Worm (Caenorhabditis elegans) whole organism, late embryonic: ENCODE data around the gene phg-1.

Experiments
- C08G9.2 ChIP-seq: sonication (generic microtip); optimal IDR thresholded peaks from 2 replicates; lab custom pipeline; 2016; ENCODE audit warnings: mild to moderate bottlenecking, missing genetic modification characterization, moderate library complexity, missing compliant biosample characterization
- F13H6.1 ChIP-seq: sonication (generic microtip); optimal IDR thresholded peaks from 2 replicates; lab custom pipeline; 2016; ENCODE audit warnings: missing genetic modification characterization, missing compliant biosample characterization
- K09A11.1 ChIP-seq: sonication (generic microtip); optimal IDR thresholded peaks from 2 replicates; lab custom pipeline; 2017; ENCODE audit warnings: antibody characterized with exemption, mild to moderate bottlenecking, missing genetic modification characterization, missing compliant biosample characterization; ENCODE audit not compliant: insufficient read depth
- T23F11.4 ChIP-seq: fragments of 200-800 bp; sonication (Bioruptor generic); optimal IDR thresholded peaks from 2 replicates; lab custom pipeline; 2018; ENCODE audit warnings: mild to moderate bottlenecking, missing genetic modification characterization, missing compliant biosample characterization
- ahr-1 ChIP-seq: sonication (generic microtip); optimal IDR thresholded peaks from 2 replicates; lab custom pipeline; 2016; ENCODE audit warnings: missing genetic modification characterization, missing compliant biosample characterization
- ceh-14 ChIP-seq: sonication (generic microtip); optimal IDR thresholded peaks from 2 replicates; lab custom pipeline; 2016; ENCODE audit warnings: missing genotype, missing genetic modification characterization, missing compliant biosample characterization
- ceh-18 ChIP-seq: sonication (generic microtip); optimal IDR thresholded peaks from 2 replicates; lab custom pipeline; 2016; ENCODE audit warnings: missing genetic modification characterization, missing compliant biosample characterization
- ceh-2 ChIP-seq: sonication (generic microtip); optimal IDR thresholded peaks from 2 replicates; lab custom pipeline; 2016; ENCODE audit warnings: missing genotype, missing genetic modification characterization, missing compliant biosample characterization
- ceh-22 ChIP-seq: sonication (generic microtip); optimal IDR thresholded peaks from 2 replicates; lab custom pipeline; 2017; ENCODE audit warnings: missing biosample characterization, missing genetic modification characterization
- ceh-30 ChIP-seq: fragments of 150-350 bp; optimal IDR thresholded peaks from 2 replicates; lab custom pipeline; 2014; ENCODE audit warnings: missing biosample characterization, missing genetic modification characterization
- ceh-31 ChIP-seq: sonication (generic microtip); optimal IDR thresholded peaks from 2 replicates; lab custom pipeline; 2016; ENCODE audit warnings: missing genetic modification characterization, missing compliant biosample characterization
- ceh-45 ChIP-seq: fragments of 200-800 bp; sonication (Bioruptor generic); IDR thresholded peaks from 2 replicates; pipeline ENCODE4 v1.3.6; 2022; ENCODE audit warnings: missing genetic modification reagents, missing genetic modification characterization, missing compliant biosample characterization
- ceh-48 ChIP-seq: sonication (generic microtip); optimal IDR thresholded peaks from 2 replicates; lab custom pipeline; 2016; ENCODE audit warnings: missing genetic modification characterization, inconsistent platforms, missing compliant biosample characterization
- ceh-6 ChIP-seq: fragments of 200-800 bp; sonication (Bioruptor generic); optimal IDR thresholded peaks from 2 replicates; lab custom pipeline; 2018; ENCODE audit warnings: mild to moderate bottlenecking, missing genetic modification characterization, missing compliant biosample characterization
- che-1 ChIP-seq: sonication (generic microtip); optimal IDR thresholded peaks from 2 replicates; lab custom pipeline; 2016; ENCODE audit warnings: mild to moderate bottlenecking, missing genetic modification characterization, missing compliant biosample characterization
- dve-1 ChIP-seq: sonication (generic microtip); optimal IDR thresholded peaks from 2 replicates; lab custom pipeline; 2017; ENCODE audit warnings: antibody characterized with exemption, mild to moderate bottlenecking, missing genetic modification characterization, missing compliant biosample characterization
- elt-2 ChIP-seq: sonication (generic microtip); optimal IDR thresholded peaks from 2 replicates; lab custom pipeline; 2016; ENCODE audit warnings: missing genetic modification reagents, missing genetic modification characterization, missing compliant biosample characterization
- elt-4 ChIP-seq: sonication (generic microtip); optimal IDR thresholded peaks from 2 replicates; lab custom pipeline; 2016; ENCODE audit warnings: missing genetic modification characterization, missing compliant biosample characterization
- ets-4 ChIP-seq: sonication (generic microtip); optimal IDR thresholded peaks from 2 replicates; lab custom pipeline; 2016; ENCODE audit warnings: missing genetic modification characterization, missing compliant biosample characterization
- fax-1 ChIP-seq: sonication (generic microtip); optimal IDR thresholded peaks from 2 replicates; lab custom pipeline; 2016; ENCODE audit warnings: missing genotype, missing genetic modification characterization, missing compliant biosample characterization
- fkh-6 ChIP-seq: sonication (generic microtip); optimal IDR thresholded peaks from 2 replicates; lab custom pipeline; 2016; ENCODE audit warnings: missing genetic modification characterization, missing compliant biosample characterization
- gmeb-2 ChIP-seq: sonication (generic microtip); optimal IDR thresholded peaks from 2 replicates; lab custom pipeline; 2016; ENCODE audit warnings: missing genetic modification characterization, inconsistent platforms, missing compliant biosample characterization
- hlh-13 ChIP-seq: fragments of 200-800 bp; sonication (Bioruptor generic); optimal IDR thresholded peaks from 2 replicates; lab custom pipeline; 2018; ENCODE audit warnings: mild to moderate bottlenecking, missing genetic modification characterization, missing compliant biosample characterization
- hlh-30 ChIP-seq: sonication (generic microtip); optimal IDR thresholded peaks from 2 replicates; lab custom pipeline; 2017; ENCODE audit warnings: antibody characterized with exemption, missing genetic modification characterization, missing compliant biosample characterization; ENCODE audit not compliant: insufficient read depth
- lin-11 ChIP-seq: fragments of 200-800 bp; sonication (Bioruptor generic); optimal IDR thresholded peaks from 2 replicates; lab custom pipeline; 2018; ENCODE audit warnings: mild to moderate bottlenecking, missing genetic modification characterization, missing compliant biosample characterization
- madf-2 ChIP-seq: sonication (generic microtip); optimal IDR thresholded peaks from 2 replicates; lab custom pipeline; 2017; ENCODE audit warnings: missing genetic modification characterization, missing compliant biosample characterization
- nfya-1 ChIP-seq: sonication (generic microtip); optimal IDR thresholded peaks from 2 replicates; lab custom pipeline; 2017; ENCODE audit warnings: missing genetic modification characterization, mild to moderate bottlenecking, missing compliant biosample characterization, antibody characterized with exemption, moderate library complexity
- npax-4 ChIP-seq: sonication (generic microtip); optimal IDR thresholded peaks from 2 replicates; lab custom pipeline; 2016; ENCODE audit warnings: missing genetic modification characterization, missing compliant biosample characterization
- odd-2 ChIP-seq: sonication (generic microtip); optimal IDR thresholded peaks from 2 replicates; lab custom pipeline; 2017; ENCODE audit warnings: antibody characterized with exemption, mild to moderate bottlenecking, missing genetic modification characterization, missing compliant biosample characterization
- pag-3 ChIP-seq: sonication (generic microtip); optimal IDR thresholded peaks from 2 replicates; lab custom pipeline; 2016; ENCODE audit warnings: missing compliant biosample characterization, missing genetic modification characterization, borderline replicate concordance
- pat-9 ChIP-seq: fragments of 200-800 bp; sonication (Bioruptor generic); optimal IDR thresholded peaks from 2 replicates; lab custom pipeline; 2018; ENCODE audit warnings: mild to moderate bottlenecking, missing genetic modification characterization, moderate library complexity, missing compliant biosample characterization
- pax-1 ChIP-seq: fragments of 150-350 bp; optimal IDR thresholded peaks from 2 replicates; lab custom pipeline; 2014; ENCODE audit warnings: missing biosample characterization, missing genetic modification characterization
- pha-4 ChIP-seq: fragments of 150-350 bp; optimal IDR thresholded peaks from 2 replicates; lab custom pipeline; 2018; ENCODE audit warnings: missing biosample characterization, missing genetic modification reagents, missing genetic modification characterization
- pros-1 ChIP-seq: fragments of 150-350 bp; optimal IDR thresholded peaks from 2 replicates; lab custom pipeline; 2014; ENCODE audit warnings: missing biosample characterization, missing genetic modification reagents, missing genetic modification characterization
- ref-2 ChIP-seq: sonication (generic microtip); optimal IDR thresholded peaks from 2 replicates; lab custom pipeline; 2016; ENCODE audit warnings: missing genetic modification characterization, missing compliant biosample characterization
- sox-4 ChIP-seq: sonication (generic microtip); optimal IDR thresholded peaks from 2 replicates; lab custom pipeline; 2017; ENCODE audit warnings: mild to moderate bottlenecking, missing genetic modification characterization, inconsistent platforms, missing compliant biosample characterization
- tbx-2 ChIP-seq: sonication (generic microtip); optimal IDR thresholded peaks from 2 replicates; lab custom pipeline; 2016; ENCODE audit warnings: missing genetic modification characterization, missing compliant biosample characterization
- unc-3 ChIP-seq, 2 experiments: fragments of 200-800 bp in 1 of 2; sonication (Bioruptor generic) in 1 of 2; sonication (generic microtip) in 1 of 2; conservative IDR thresholded peaks in 1 of 2; optimal IDR thresholded peaks in 1 of 2; 2 replicates each; pipeline versions ENCODE4 v1.3.6 to Lab custom; 2016 to 2022; ENCODE audit warnings: missing compliant biosample characterization in 2 of 2, missing genetic modification characterization in 2 of 2, missing genetic modification reagents in 1 of 2
- unc-86 ChIP-seq: sonication (generic microtip); optimal IDR thresholded peaks from 2 replicates; lab custom pipeline; 2016; ENCODE audit warnings: missing genetic modification characterization, missing compliant biosample characterization

The phg-1 gene

DNA sequence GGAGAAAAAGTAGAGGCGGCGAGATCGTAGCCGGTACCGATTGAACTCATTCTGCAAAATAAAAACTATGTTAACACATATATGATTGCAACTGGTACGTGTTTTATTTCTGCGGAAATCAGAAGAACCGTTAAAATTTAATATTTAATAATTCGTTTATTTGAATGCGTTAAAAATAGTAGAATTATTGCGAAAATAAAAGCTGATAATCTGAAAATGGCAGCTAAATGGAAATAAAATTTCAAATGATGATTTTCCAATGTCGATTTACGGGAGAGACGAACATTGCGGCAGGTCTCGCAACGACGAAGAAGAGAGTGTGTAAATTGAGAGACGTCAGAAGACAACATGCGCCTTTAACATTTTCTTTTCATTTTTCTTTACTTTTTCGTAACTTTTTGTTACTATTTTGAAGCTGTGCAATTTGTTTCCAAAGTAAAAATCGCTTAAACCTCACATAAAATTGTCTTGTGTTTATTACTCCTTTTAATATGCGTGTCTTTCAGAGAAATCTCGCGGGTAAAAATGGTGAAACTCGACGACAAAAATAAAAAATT lies 37.6 kb upstream of the phg-1 start, which contains the start of the genes pas-7 and puf-12:
pas-7 (minus strand) TSS at position 51 of the 557 bp plus-strand sequence.
puf-12 (plus strand) TSS at position 507 of the 557 bp plus-strand sequence.
- peak; percentile 4 for TF ChIP-seq pax-1 (tag; lab: Kevin White, UChicago)
- no peak for TF ChIP-seq pha-4
- TF ChIP-seq ceh-31 (tag; lab: Kevin White, UChicago): peak; percentile 7
- TF ChIP-seq fkh-6 (tag; lab: Kevin White, UChicago): no peak
- TF ChIP-seq odd-2: no peak

- TF ChIP-seq unc-3 (GFP tag; conservative IDR thresholded peaks at IDR 0.05; lab: Robert Waterston, UW) (no peak), unc-3 (tag; optimal IDR thresholded peaks at IDR 0.05; lab: Kevin White, UChicago) (no peak), T23F11.4 (no peak), ets-4 (tag; lab: Kevin White, UChicago) (no peak), elt-4 (tag; lab: Kevin White, UChicago) (no peak), ceh-14 (tag; lab: Kevin White, UChicago) (no peak), F13H6.1 (tag; lab: Kevin White, UChicago) (no peak), che-1 (tag; lab: Kevin White, UChicago) (no peak), unc-86 (tag; lab: Kevin White, UChicago) (no peak), ceh-6 (GFP tag; lab: Kevin White, UChicago) (no peak), tbx-2 (tag; lab: Kevin White, UChicago) (no peak), ceh-45 (no peak)
These were observed 34.2 kb upstream of the phg-1 start for ce11 chrII:10103212-10103611.

ce11 chrII:10105604-10106003 lies 31.9 kb upstream of the phg-1 start, which contains the start of gene ZK945.4:
TSS of gene ZK945.4 (minus strand) at chrII:10105704.
- TF ChIP-seq elt-2 (no peak), T23F11.4 (no peak), C08G9.2 (tag; lab: Kevin White, UChicago) (no peak), npax-4 (no peak), pat-9 (tag; lab: Kevin White, UChicago) (no peak), nfya-1 (tag; lab: Kevin White, UChicago) (no peak), ets-4 (tag; lab: Kevin White, UChicago) (no peak), hlh-30 (tag; lab: Kevin White, UChicago) (no peak)

DNA sequence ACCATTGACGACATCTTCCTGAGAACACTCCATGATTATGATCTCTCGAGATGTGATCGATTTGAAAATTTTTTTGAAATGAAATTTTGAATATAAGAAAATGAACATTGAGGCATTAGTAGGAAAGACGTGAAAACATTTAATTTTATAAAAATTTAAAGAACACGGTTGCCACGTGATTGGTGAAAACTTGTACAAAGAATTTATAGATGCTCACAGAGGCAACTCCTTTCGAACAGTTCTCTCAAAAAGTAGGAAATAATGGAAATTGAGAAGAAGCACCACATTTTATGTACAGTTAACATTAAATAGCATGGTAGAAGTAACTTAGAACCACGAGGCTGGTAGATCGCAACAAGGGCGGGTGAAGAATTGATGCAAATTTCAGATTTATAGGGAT lies 30.6 kb upstream of the phg-1 start, which contains the start of gene ZK945.6:
ZK945.6 (minus strand) TSS at position 101 of the 400 bp plus-strand sequence.
- TF ChIP-seq gmeb-2 (tag; lab: Kevin White, UChicago) (no peak), madf-2 (tag; lab: Kevin White, UChicago) (no peak), che-1 (tag; lab: Kevin White, UChicago) (no peak), pros-1 (no peak), dve-1 (tag; lab: Kevin White, UChicago) (no peak), ceh-48 (tag; lab: Kevin White, UChicago) (no peak), sox-4 (tag; lab: Kevin White, UChicago) (no peak), unc-3 (GFP tag; conservative IDR thresholded peaks at IDR 0.05; lab: Robert Waterston, UW) (no peak), unc-3 (tag; optimal IDR thresholded peaks at IDR 0.05; lab: Kevin White, UChicago) (no peak), hlh-13 (no peak), K09A11.1 (no peak)

ce11 chrII:10108377-10108776 lies 29.1 kb upstream of the phg-1 start, which contains the start of the genes ZK945.7 and ZK945.8:
TSS of gene ZK945.7 (minus strand) at chrII:10108477.
TSS of gene ZK945.8 (plus strand) at chrII:10108651.
- no peak for TF ChIP-seq ceh-6 (GFP tag; lab: Kevin White, UChicago)
- TF ChIP-seq ahr-1: no peak
- no peak for TF ChIP-seq dve-1 (tag; lab: Kevin White, UChicago)
- TF ChIP-seq ceh-18 (tag; lab: Kevin White, UChicago): no peak
- no peak for TF ChIP-seq elt-4 (tag; lab: Kevin White, UChicago)
- TF ChIP-seq pag-3 (tag; lab: Kevin White, UChicago): no peak
- TF ChIP-seq ceh-22 (tag; lab: Kevin White, UChicago): no peak
- TF ChIP-seq ceh-45: no peak
- TF ChIP-seq madf-2 (tag; lab: Kevin White, UChicago): no peak
- TF ChIP-seq fax-1 (tag; lab: Kevin White, UChicago): no peak
- no peak for TF ChIP-seq sox-4 (tag; lab: Kevin White, UChicago)
- TF ChIP-seq unc-3 (GFP tag; conservative IDR thresholded peaks at IDR 0.05; lab: Robert Waterston, UW): no peak
- TF ChIP-seq unc-3 (tag; optimal IDR thresholded peaks at IDR 0.05; lab: Kevin White, UChicago): no peak
- TF ChIP-seq ceh-2: no peak
- no peak for TF ChIP-seq elt-2
- no peak for TF ChIP-seq ceh-30 (tag; lab: Kevin White, UChicago)
- TF ChIP-seq lin-11 (tag; lab: Kevin White, UChicago): no peak
- TF ChIP-seq fkh-6 (tag; lab: Kevin White, UChicago): no peak
- TF ChIP-seq ref-2 (tag; lab: Kevin White, UChicago): no peak
- TF ChIP-seq ceh-48 (tag; lab: Kevin White, UChicago): no peak
- TF ChIP-seq T23F11.4: no peak
